Fruit fly (Drosophila melanogaster): ENCODE measurements around the gene nmd.
A peak's percentile ranks its signal among the peaks of the same experiment; 100 is the strongest.

nmd gene

DNA sequence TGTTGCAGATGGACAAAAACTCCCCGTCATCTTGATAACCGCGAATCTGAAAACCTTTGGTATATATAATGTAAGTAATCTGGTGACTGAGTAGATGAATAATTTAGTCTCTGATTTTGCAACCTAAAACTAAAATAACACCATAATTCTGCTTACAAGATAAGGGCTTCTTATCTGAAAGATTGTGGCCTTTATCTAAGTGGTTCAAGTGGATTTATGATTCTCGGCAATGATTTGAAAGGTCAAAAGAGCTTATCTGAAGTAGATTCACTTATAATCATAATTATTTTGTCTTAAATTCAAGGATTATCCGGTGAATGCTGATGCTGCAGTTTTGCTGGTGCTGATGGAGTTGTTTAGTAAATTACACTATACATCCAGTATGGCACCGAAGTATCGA is 12.1 kb upstream of the nmd start:
- TF ChIP-seq dsf (GFP tag; optimal IDR thresholded peaks at IDR 0.05; ENCODE audit: borderline replicate concordance) = no peak
- no peak for TF ChIP-seq N (GFP tag; optimal IDR thresholded peaks at IDR 0.05)
- no peak for TF ChIP-seq pan (optimal IDR thresholded peaks at IDR 0.05)
- no peak for TF ChIP-seq Abd-B (GFP tag; optimal IDR thresholded peaks at IDR 0.05)
- TF ChIP-seq Rel (GFP tag; optimal IDR thresholded peaks at IDR 0.05) = no peak
- TF ChIP-seq Rel (tag; optimal IDR thresholded peaks at IDR 0.05) = no peak
- TF ChIP-seq fru (GFP tag; optimal IDR thresholded peaks at IDR 0.05) = no peak
- TF ChIP-seq tai (GFP tag; optimal IDR thresholded peaks at IDR 0.05) = no peak
- no peak for TF ChIP-seq HLH106 (tag; optimal IDR thresholded peaks at IDR 0.05)
- no peak for TF ChIP-seq Myc (optimal IDR thresholded peaks at IDR 0.05)
- no peak for TF ChIP-seq Sp1 (GFP tag; optimal IDR thresholded peaks at IDR 0.05)
- TF ChIP-seq CG32264 (GFP tag; optimal IDR thresholded peaks at IDR 0.05) = no peak
- no peak for TF ChIP-seq CrebA (GFP tag; optimal IDR thresholded peaks at IDR 0.05; ENCODE audit: borderline replicate concordance)
- TF ChIP-seq CG9705 (GFP tag; optimal IDR thresholded peaks at IDR 0.05) = no peak
- no peak for TF ChIP-seq sage (GFP tag; optimal IDR thresholded peaks at IDR 0.05)

DNA sequence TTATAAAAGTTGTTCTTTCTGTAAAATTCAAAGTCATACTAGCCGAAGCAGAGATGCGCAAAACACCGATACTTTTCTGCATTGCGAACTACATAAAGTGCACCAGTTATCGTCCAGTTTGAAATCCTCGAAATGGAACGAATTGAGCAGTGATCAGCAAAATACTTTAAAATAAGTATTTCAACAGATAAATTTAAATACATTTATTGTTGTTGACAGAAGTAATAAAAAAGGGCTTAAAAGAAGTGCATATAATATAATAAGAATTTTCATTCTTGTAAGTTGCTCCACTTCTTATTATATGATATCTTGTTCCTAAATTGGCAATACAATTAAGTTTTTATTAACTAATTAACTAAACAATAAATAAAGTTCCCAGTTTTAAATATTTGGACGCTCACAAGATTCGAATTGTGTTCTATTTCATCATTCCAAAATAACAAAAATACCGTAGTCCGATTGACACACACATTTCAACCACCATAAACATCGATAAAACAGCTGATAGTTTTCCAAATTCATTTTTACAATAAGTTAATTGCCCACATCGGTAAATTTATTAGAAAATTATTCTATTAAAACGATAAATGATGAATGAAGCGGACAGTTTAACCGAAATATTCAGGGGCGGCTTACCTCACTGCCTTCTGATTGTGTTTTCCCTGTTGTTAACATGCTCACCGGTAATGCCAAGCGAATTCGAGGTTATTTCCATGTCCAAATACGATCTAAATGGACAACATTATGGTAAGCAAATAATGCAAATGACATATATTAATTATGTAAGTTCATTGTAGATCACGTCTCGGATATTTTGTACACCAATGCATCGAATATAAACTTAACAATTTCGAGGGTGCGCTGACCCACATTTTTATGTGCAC is 10.8 kb upstream of the nmd start, which contains the start of the genes Usp14 and CG4972:
Gene Usp14, minus strand, starts transcription at position 70 of the 884 bp plus-strand sequence.
Gene CG4972, plus strand, starts transcription at position 466 of the 884 bp plus-strand sequence.
- TF ChIP-seq pan (optimal IDR thresholded peaks at IDR 0.05) (no peak), woc (GFP tag; optimal IDR thresholded peaks at IDR 0.05) (peak; percentile 69), Rel (GFP tag; optimal IDR thresholded peaks at IDR 0.05) (no peak), Rel (tag; optimal IDR thresholded peaks at IDR 0.05) (no peak), CG9705 (GFP tag; optimal IDR thresholded peaks at IDR 0.05) (no peak), Jra (GFP tag; optimal IDR thresholded peaks at IDR 0.05) (no peak), psq (GFP tag; optimal IDR thresholded peaks at IDR 0.05) (no peak), foxo (GFP tag; optimal IDR thresholded peaks at IDR 0.05) (no peak), br (GFP tag; optimal IDR thresholded peaks at IDR 0.05) (no peak), Hr83 (GFP tag; optimal IDR thresholded peaks at IDR 0.05; ENCODE audit: poor library complexity, severe bottlenecking) (no peak), Dfd (GFP tag; optimal IDR thresholded peaks at IDR 0.05) (no peak), HLH106 (tag; optimal IDR thresholded peaks at IDR 0.05) (peak; percentile 8), usp (GFP tag; optimal IDR thresholded peaks at IDR 0.05) (no peak), Sp1 (GFP tag; optimal IDR thresholded peaks at IDR 0.05) (no peak)

DNA sequence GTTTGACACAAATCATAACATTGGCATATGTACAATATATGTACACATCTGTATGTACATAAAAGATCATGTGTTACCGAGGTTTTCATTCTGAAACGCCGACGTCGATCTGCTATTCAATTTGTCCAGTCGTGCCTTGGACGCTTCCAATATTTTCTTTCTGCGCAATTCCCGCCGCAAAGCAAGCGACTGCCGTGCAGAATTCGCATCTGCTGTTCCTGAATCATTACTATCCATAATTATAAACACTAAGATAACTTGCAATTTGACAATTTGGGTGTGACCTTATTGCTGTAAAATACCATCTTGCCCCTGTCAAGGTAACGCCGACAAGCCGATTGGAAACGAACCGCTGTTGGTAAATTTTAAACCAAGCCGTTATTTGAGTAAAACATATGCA is 8.1 kb upstream of the nmd start:
- no peak for TF ChIP-seq usp (GFP tag; optimal IDR thresholded peaks at IDR 0.05)
- no peak for TF ChIP-seq Rel (GFP tag; optimal IDR thresholded peaks at IDR 0.05)
- TF ChIP-seq Rel (tag; optimal IDR thresholded peaks at IDR 0.05) = no peak
- TF ChIP-seq Sp1 (GFP tag; optimal IDR thresholded peaks at IDR 0.05) = no peak
- TF ChIP-seq Abd-B (GFP tag; optimal IDR thresholded peaks at IDR 0.05) = no peak
- no peak for TF ChIP-seq Mio (GFP tag; optimal IDR thresholded peaks at IDR 0.05)
- TF ChIP-seq ey (GFP tag; optimal IDR thresholded peaks at IDR 0.05) = no peak
- no peak for TF ChIP-seq N (GFP tag; optimal IDR thresholded peaks at IDR 0.05)
- TF ChIP-seq OdsH (GFP tag; optimal IDR thresholded peaks at IDR 0.05) = no peak
- TF ChIP-seq CrebA (GFP tag; optimal IDR thresholded peaks at IDR 0.05; ENCODE audit: borderline replicate concordance) = no peak
- no peak for TF ChIP-seq br (GFP tag; optimal IDR thresholded peaks at IDR 0.05)
- TF ChIP-seq rgr (GFP tag; optimal IDR thresholded peaks at IDR 0.05) = no peak
- TF ChIP-seq psq (GFP tag; optimal IDR thresholded peaks at IDR 0.05) = no peak
- TF ChIP-seq sv (GFP tag; optimal IDR thresholded peaks at IDR 0.05) = no peak
- TF ChIP-seq Hr78 (GFP tag; optimal IDR thresholded peaks at IDR 0.05) = no peak
- peak; percentile 47 for TF ChIP-seq sage (GFP tag; optimal IDR thresholded peaks at IDR 0.05)
- no peak for TF ChIP-seq dmrt93B (GFP tag; optimal IDR thresholded peaks at IDR 0.05)
- no peak for TF ChIP-seq Dif (GFP tag; optimal IDR thresholded peaks at IDR 0.05; ENCODE audit: partially characterized antibody)
- no peak for TF ChIP-seq pan (optimal IDR thresholded peaks at IDR 0.05)
- no peak for TF ChIP-seq Dfd (GFP tag; optimal IDR thresholded peaks at IDR 0.05)
- peak; percentile 1 for TF ChIP-seq tai (GFP tag; optimal IDR thresholded peaks at IDR 0.05)
- no peak for TF ChIP-seq brk (GFP tag; optimal IDR thresholded peaks at IDR 0.05)
- TF ChIP-seq h (GFP tag; optimal IDR thresholded peaks at IDR 0.05) = no peak
- no peak for TF ChIP-seq Hnf4 (GFP tag; optimal IDR thresholded peaks at IDR 0.05)
- TF ChIP-seq Myc (optimal IDR thresholded peaks at IDR 0.05) = peak; percentile 10
- TF ChIP-seq GATAd (GFP tag; optimal IDR thresholded peaks at IDR 0.05) = no peak
- no peak for TF ChIP-seq CG9705 (GFP tag; optimal IDR thresholded peaks at IDR 0.05)
- TF ChIP-seq lola (GFP tag; optimal IDR thresholded peaks at IDR 0.05) = no peak

All from whole organism, wandering third instar larva.